Worm (Caenorhabditis elegans) whole organism, young adult: Measurements from ENCODE around the gene tbx-41.

Experiments
- Y56A3A.18 ChIP-seq: fragments of 200-800 bp; sonication (Bioruptor generic); IDR thresholded peaks from 2 replicates; pipeline ENCODE4 v1.3.6; 2022; ENCODE audit warnings: missing genetic modification reagents, missing genetic modification characterization, missing compliant biosample characterization
- attf-6 ChIP-seq: fragments of 200-800 bp; sonication (Bioruptor generic); IDR thresholded peaks from 2 replicates; pipeline ENCODE4 v1.3.6; 2022; ENCODE audit warnings: missing genetic modification reagents, missing genetic modification characterization, missing compliant biosample characterization
- cebp-2 ChIP-seq: fragments of 200-800 bp; sonication (Bioruptor generic); IDR thresholded peaks from 2 replicates; pipeline ENCODE4 v1.3.6; 2022; ENCODE audit warnings: missing genetic modification characterization, missing compliant biosample characterization
- die-1 ChIP-seq: sonication (generic microtip); optimal IDR thresholded peaks from 2 replicates; lab custom pipeline; 2016; ENCODE audit warnings: missing genotype, mild to moderate bottlenecking, missing genetic modification characterization, missing compliant biosample characterization
- ets-4 ChIP-seq: fragments of 200-800 bp; sonication (Bioruptor generic); optimal IDR thresholded peaks from 2 replicates; lab custom pipeline; 2018; ENCODE audit warnings: mild to moderate bottlenecking, missing genetic modification characterization, missing compliant biosample characterization
- snpc-1.3 ChIP-seq: sonication (generic microtip); optimal IDR thresholded peaks from 2 replicates; lab custom pipeline; 2017; ENCODE audit warnings: missing genetic modification characterization, mild to moderate bottlenecking, missing compliant biosample characterization, antibody characterized with exemption, moderate library complexity, missing genotype, missing genetic modification reagents; ENCODE audit not compliant: insufficient read depth
- snpc-4 ChIP-seq, 5 experiments: fragments of 150-350 bp in 1 of 5; sonication (generic microtip) in 4 of 5; optimal IDR thresholded peaks; 2 replicates each; lab custom pipeline; 2014 to 2018; ENCODE audit warnings: missing genetic modification characterization in 5 of 5, missing biosample characterization in 3 of 5, antibody characterized with exemption in 2 of 5, mild to moderate bottlenecking in 2 of 5, missing compliant biosample characterization in 2 of 5, missing genotype in 2 of 5, moderate library complexity in 2 of 5, missing genetic modification reagents in 1 of 5
- sptf-2 ChIP-seq: fragments of 200-800 bp; sonication (Bioruptor generic); optimal IDR thresholded peaks from 2 replicates; lab custom pipeline; 2018; ENCODE audit warnings: mild to moderate bottlenecking, missing genetic modification characterization, missing compliant biosample characterization
- unc-62 ChIP-seq: fragments of 150-350 bp; optimal IDR thresholded peaks from 2 replicates; lab custom pipeline; 2014; ENCODE audit warnings: missing biosample characterization, missing genetic modification reagents, missing genetic modification characterization
- zfh-2 ChIP-seq: fragments of 200-800 bp; sonication (Bioruptor generic); conservative IDR thresholded peaks from 2 replicates; pipeline ENCODE4 v1.3.6; 2022; ENCODE audit warnings: missing genetic modification reagents, missing genetic modification characterization, missing compliant biosample characterization
- zim-3 ChIP-seq: sonication (generic microtip); optimal IDR thresholded peaks from 2 replicates; lab custom pipeline; 2017; ENCODE audit warnings: mild to moderate bottlenecking, missing genetic modification characterization, moderate library complexity, missing compliant biosample characterization
- ztf-26 ChIP-seq: sonication (generic microtip); optimal IDR thresholded peaks from 2 replicates; lab custom pipeline; 2017; ENCODE audit warnings: missing genetic modification characterization, missing compliant biosample characterization

DNA sequence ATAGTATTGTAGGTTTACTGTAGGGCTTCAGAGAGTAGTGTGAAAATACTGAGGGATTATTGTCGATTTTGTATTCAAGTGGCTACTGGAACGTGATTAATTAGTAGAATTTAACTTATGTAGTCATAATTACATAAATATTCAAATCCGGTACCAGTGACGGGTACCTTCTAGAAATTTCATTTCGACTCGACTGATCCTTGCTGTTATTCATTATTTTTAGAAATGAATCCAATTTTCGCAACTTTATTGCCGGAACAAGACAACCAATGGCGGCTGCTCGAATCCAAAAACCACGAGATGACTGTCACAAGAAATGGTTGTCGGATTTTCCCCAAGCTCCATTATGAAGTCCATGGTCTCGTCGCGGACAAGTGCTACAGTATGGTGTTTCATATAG is at the start of gene tbx-41:
- TF ChIP-seq attf-6 (no peak), unc-62 (GFP tag; lab: Kevin White, UChicago) (no peak), Y56A3A.18 (no peak), snpc-4 (GFP tag; optimal IDR thresholded peaks at IDR 0.05; lab: Kevin White, UChicago) (no peak), snpc-4 (tag; optimal IDR thresholded peaks at IDR 0.05; lab: Kevin White, UChicago) (no peak), ets-4 (no peak), zim-3 (tag; lab: Kevin White, UChicago) (no peak), zfh-2 (no peak), snpc-1.3 (tag; lab: Kevin White, UChicago) (no peak), sptf-2 (GFP tag; lab: Kevin White, UChicago) (no peak), cebp-2 (GFP tag; lab: Robert Waterston, UW) (no peak), die-1 (tag; lab: Kevin White, UChicago) (no peak), ztf-26 (tag; lab: Kevin White, UChicago) (no peak)
